Worm (Caenorhabditis elegans) whole organism, L1 larva: ENCODE results near the gene nspc-20.

Experiments used
- C04F5.9 ChIP-seq: sonication (generic microtip); optimal IDR thresholded peaks from 2 replicates; lab custom pipeline; 2016; ENCODE audit warnings: missing genetic modification characterization, missing compliant biosample characterization
- C16A3.4 ChIP-seq: fragments of 150-350 bp; optimal IDR thresholded peaks from 2 replicates; lab custom pipeline; 2014; ENCODE audit warnings: missing biosample characterization, missing genetic modification characterization
- C34B4.2 ChIP-seq: sonication (generic microtip); optimal IDR thresholded peaks from 2 replicates; lab custom pipeline; 2017; ENCODE audit warnings: mild to moderate bottlenecking, missing genetic modification characterization, missing compliant biosample characterization
- Y116A8C.19 ChIP-seq: sonication (generic microtip); optimal IDR thresholded peaks from 2 replicates; lab custom pipeline; 2016; ENCODE audit warnings: missing compliant biosample characterization, missing genetic modification characterization, borderline replicate concordance
- alr-1 ChIP-seq: fragments of 200-800 bp; sonication (Bioruptor generic); optimal IDR thresholded peaks from 2 replicates; lab custom pipeline; 2018; ENCODE audit warnings: borderline replicate concordance, mild to moderate bottlenecking, missing genetic modification characterization, missing compliant biosample characterization
- ama-1 ChIP-seq: fragments of 150-350 bp; optimal IDR thresholded peaks from 2 replicates; lab custom pipeline; 2014
- ceh-88 ChIP-seq: fragments of 200-800 bp; sonication (Bioruptor generic); IDR thresholded peaks from 2 replicates; pipeline ENCODE4 v1.3.6; 2022; ENCODE audit warnings: missing genetic modification characterization, missing compliant biosample characterization
- ceh-90 ChIP-seq: sonication (generic microtip); optimal IDR thresholded peaks from 2 replicates; lab custom pipeline; 2016; ENCODE audit warnings: missing genetic modification characterization, missing compliant biosample characterization
- ces-1 ChIP-seq: fragments of 150-350 bp; optimal IDR thresholded peaks from 2 replicates; lab custom pipeline; 2014; ENCODE audit warnings: missing biosample characterization, missing genetic modification reagents, missing genetic modification characterization
- dpl-1 ChIP-seq, 3 experiments: fragments of 150-350 bp in 2 of 3; sonication (generic microtip) in 1 of 3; optimal IDR thresholded peaks; 2 replicates each; lab custom pipeline; 2014 to 2017; ENCODE audit warnings: missing biosample characterization in 3 of 3, missing genetic modification characterization in 3 of 3, missing genetic modification reagents in 3 of 3
- efl-1 ChIP-seq, 4 experiments: fragments of 150-350 bp; optimal IDR thresholded peaks in 3 of 4; peaks in 1 of 4; 1 replicate in 1 of 4; 2 replicates in 3 of 4; lab custom pipeline; 2014; ENCODE audit warnings: missing biosample characterization in 2 of 4, missing genetic modification characterization in 2 of 4, missing genetic modification reagents in 2 of 4
- egl-13 ChIP-seq: sonication (generic microtip); optimal IDR thresholded peaks from 2 replicates; lab custom pipeline; 2016; ENCODE audit warnings: missing genotype, missing genetic modification reagents, missing genetic modification characterization, missing compliant biosample characterization
- egl-27 ChIP-seq, 2 experiments: fragments of 150-350 bp in 1 of 2; sonication (generic microtip); optimal IDR thresholded peaks; 3 replicates each; lab custom pipeline; 2017 to 2018; ENCODE audit warnings: missing biosample characterization in 2 of 2, missing genetic modification characterization in 2 of 2, missing genetic modification reagents in 2 of 2
- elt-2 ChIP-seq: sonication (generic microtip); optimal IDR thresholded peaks from 2 replicates; lab custom pipeline; 2016; ENCODE audit warnings: missing genetic modification characterization, mild to moderate bottlenecking, inconsistent platforms, missing compliant biosample characterization, missing genetic modification reagents
- elt-3 ChIP-seq, 6 experiments: fragments of 150-350 bp in 1 of 6; sonication (generic microtip); optimal IDR thresholded peaks; 2 replicates each; lab custom pipeline; 2017 to 2018; ENCODE audit warnings: missing biosample characterization in 6 of 6, missing genetic modification characterization in 6 of 6, inconsistent platforms in 1 of 6
- ets-5 ChIP-seq: fragments of 200-800 bp; sonication (Bioruptor generic); IDR thresholded peaks from 2 replicates; pipeline ENCODE4 v1.3.6; 2022; ENCODE audit warnings: missing genetic modification characterization, missing compliant biosample characterization
- fkh-10 ChIP-seq: sonication (generic microtip); optimal IDR thresholded peaks from 2 replicates; lab custom pipeline; 2017; ENCODE audit warnings: missing biosample characterization, missing genetic modification reagents, missing genetic modification characterization
- grh-1 ChIP-seq: fragments of 200-800 bp; sonication (Bioruptor generic); IDR thresholded peaks from 2 replicates; pipeline ENCODE4 v1.3.6; 2022; ENCODE audit warnings: missing genetic modification reagents, missing genetic modification characterization, missing compliant biosample characterization
- hlh-4 ChIP-seq: sonication (generic microtip); optimal IDR thresholded peaks from 2 replicates; lab custom pipeline; 2016; ENCODE audit warnings: mild to moderate bottlenecking, missing genetic modification characterization, missing compliant biosample characterization
- isw-1 ChIP-seq: fragments of 200-800 bp; sonication (Bioruptor generic); IDR thresholded peaks from 2 replicates; pipeline ENCODE4 v1.3.6; 2022; ENCODE audit warnings: missing genetic modification characterization, missing compliant biosample characterization
- lin-13 ChIP-seq: fragments of 150-350 bp; optimal IDR thresholded peaks from 2 replicates; lab custom pipeline; 2014; ENCODE audit warnings: missing biosample characterization, missing genetic modification reagents, missing genetic modification characterization
- lin-14 ChIP-seq: fragments of 200-800 bp; sonication (Bioruptor generic); optimal IDR thresholded peaks from 2 replicates; lab custom pipeline; 2018; ENCODE audit warnings: mild to moderate bottlenecking, missing genetic modification characterization, moderate library complexity, missing compliant biosample characterization
- lin-15B ChIP-seq: fragments of 150-350 bp; sonication (generic microtip); optimal IDR thresholded peaks from 3 replicates; lab custom pipeline; 2014; ENCODE audit warnings: missing biosample characterization, missing genetic modification characterization
- lin-35 ChIP-seq, 2 experiments: fragments of 150-350 bp; optimal IDR thresholded peaks; 2 replicates each; lab custom pipeline; 2014; ENCODE audit warnings: missing biosample characterization in 2 of 2, missing genetic modification characterization in 2 of 2, missing genetic modification reagents in 2 of 2
- lin-39 ChIP-seq: fragments of 150-350 bp; optimal IDR thresholded peaks from 2 replicates; lab custom pipeline; 2014; ENCODE audit warnings: missing biosample characterization, missing genetic modification reagents, missing genetic modification characterization
- mab-9 ChIP-seq: fragments of 200-800 bp; sonication (Bioruptor generic); IDR thresholded peaks from 2 replicates; pipeline ENCODE4 v1.3.6; 2022; ENCODE audit warnings: missing genetic modification reagents, missing genetic modification characterization, missing compliant biosample characterization
- mef-2 ChIP-seq: fragments of 150-350 bp; optimal IDR thresholded peaks from 2 replicates; lab custom pipeline; 2014; ENCODE audit warnings: missing biosample characterization, missing genetic modification characterization
- mep-1 ChIP-seq: fragments of 150-350 bp; optimal IDR thresholded peaks from 2 replicates; lab custom pipeline; 2014; ENCODE audit warnings: missing biosample characterization, missing genetic modification characterization
- nhr-19 ChIP-seq: fragments of 200-800 bp; sonication (Bioruptor generic); conservative IDR thresholded peaks from 2 replicates; pipeline ENCODE4 v1.3.6; 2022; ENCODE audit warnings: missing genetic modification characterization, missing compliant biosample characterization
- nhr-20 ChIP-seq: sonication (generic microtip); optimal IDR thresholded peaks from 2 replicates; lab custom pipeline; 2016; ENCODE audit warnings: mild to moderate bottlenecking, missing genetic modification characterization, missing compliant biosample characterization
- nhr-237 ChIP-seq: fragments of 150-350 bp; optimal IDR thresholded peaks from 2 replicates; lab custom pipeline; 2014; ENCODE audit warnings: missing biosample characterization, missing genetic modification characterization
- nhr-71 ChIP-seq: sonication (generic microtip); optimal IDR thresholded peaks from 2 replicates; lab custom pipeline; 2016; ENCODE audit warnings: mild to moderate bottlenecking, missing genetic modification characterization, moderate library complexity, missing compliant biosample characterization
- nhr-85 ChIP-seq: sonication (generic microtip); peaks from one replicate; lab custom pipeline; 2016; ENCODE audit warnings: missing genetic modification characterization, inconsistent platforms, missing compliant biosample characterization
- pax-3 ChIP-seq: fragments of 200-800 bp; sonication (Bioruptor generic); optimal IDR thresholded peaks from 2 replicates; lab custom pipeline; 2018; ENCODE audit warnings: mild to moderate bottlenecking, missing genetic modification characterization, moderate library complexity, missing compliant biosample characterization
- rnt-1 ChIP-seq: sonication (generic microtip); optimal IDR thresholded peaks from 2 replicates; lab custom pipeline; 2016; ENCODE audit warnings: mild to moderate bottlenecking, missing genetic modification characterization, moderate library complexity, missing compliant biosample characterization
- snpc-4 ChIP-seq: fragments of 150-350 bp; optimal IDR thresholded peaks from 2 replicates; lab custom pipeline; 2014; ENCODE audit warnings: missing biosample characterization, missing genetic modification characterization
- sptf-1 ChIP-seq: fragments of 150-350 bp; optimal IDR thresholded peaks from 2 replicates; lab custom pipeline; 2014; ENCODE audit warnings: missing biosample characterization, missing genetic modification characterization
- swsn-7 ChIP-seq: sonication (generic microtip); optimal IDR thresholded peaks from 2 replicates; lab custom pipeline; 2016; ENCODE audit warnings: missing genetic modification characterization, missing compliant biosample characterization
- tbx-2 ChIP-seq: sonication (generic microtip); optimal IDR thresholded peaks from 2 replicates; lab custom pipeline; 2016; ENCODE audit warnings: missing genetic modification characterization, missing compliant biosample characterization
- unc-130 ChIP-seq: fragments of 150-350 bp; optimal IDR thresholded peaks from 2 replicates; lab custom pipeline; 2017; ENCODE audit warnings: missing biosample characterization, missing genetic modification characterization, inconsistent platforms
- unc-30 ChIP-seq: sonication (generic microtip); optimal IDR thresholded peaks from 2 replicates; lab custom pipeline; 2017; ENCODE audit warnings: missing biosample characterization, missing genetic modification characterization
- unc-62 ChIP-seq: fragments of 150-350 bp; optimal IDR thresholded peaks from 2 replicates; lab custom pipeline; 2014; ENCODE audit warnings: missing biosample characterization, missing genetic modification reagents, missing genetic modification characterization
- unc-86 ChIP-seq: sonication (generic microtip); optimal IDR thresholded peaks from 2 replicates; lab custom pipeline; 2016; ENCODE audit warnings: missing genetic modification characterization, missing compliant biosample characterization
- xbp-1 ChIP-seq: sonication (generic microtip); optimal IDR thresholded peaks from 2 replicates; lab custom pipeline; 2016; ENCODE audit warnings: missing genetic modification characterization, missing compliant biosample characterization
- ztf-11 ChIP-seq, 2 experiments: sonication (generic microtip); optimal IDR thresholded peaks; 2 replicates each; lab custom pipeline; 2016 to 2017; ENCODE audit warnings: missing genetic modification characterization in 2 of 2, missing biosample characterization in 1 of 2, missing compliant biosample characterization in 1 of 2

Gene nspc-20

ce11 chrX:14505578-14506353 is 24.2 kb downstream of the nspc-20 start (continued):
- no peak for TF ChIP-seq unc-86 (tag; lab: Kevin White, UChicago)
- no peak for TF ChIP-seq lin-39 (tag; lab: Kevin White, UChicago)
- TF ChIP-seq isw-1 (GFP tag; lab: Robert Waterston, UW), result no peak
- TF ChIP-seq mab-9 (GFP tag; lab: Robert Waterston, UW), result no peak
- no peak for TF ChIP-seq egl-13 (tag; lab: Kevin White, UChicago)
- TF ChIP-seq lin-35 (GFP tag; optimal IDR thresholded peaks at IDR 0.05; lab: Kevin White, UChicago), result peak; percentile 1 to 61
- no peak for TF ChIP-seq alr-1 (tag; lab: Kevin White, UChicago)
- TF ChIP-seq ceh-90 (tag; lab: Kevin White, UChicago), result no peak
- TF ChIP-seq lin-15B (tag; lab: Kevin White, UChicago), result no peak
- TF ChIP-seq unc-30, result no peak
- TF ChIP-seq C34B4.2 (tag; lab: Kevin White, UChicago), result no peak
- no peak for TF ChIP-seq ces-1 (GFP tag; lab: Kevin White, UChicago)
- TF ChIP-seq ama-1, result no peak
- no peak for TF ChIP-seq lin-13 (GFP tag; lab: Kevin White, UChicago)
- TF ChIP-seq unc-130 (tag; lab: Kevin White, UChicago), result no peak
- TF ChIP-seq nhr-20 (tag; lab: Kevin White, UChicago), result peak; percentile 79
- TF ChIP-seq egl-27 (tag; optimal IDR thresholded peaks at IDR 0.05; lab: Kevin White, UChicago), result peak; percentile 30 to 51
- peak in 1 of 3 experiments; percentile 10 for TF ChIP-seq dpl-1 (GFP tag; optimal IDR thresholded peaks at IDR 0.05; lab: Kevin White, UChicago)
- TF ChIP-seq Y116A8C.19 (tag; lab: Kevin White, UChicago), result no peak
- peak; percentile 17 for TF ChIP-seq tbx-2 (tag; lab: Kevin White, UChicago)
- no peak for TF ChIP-seq sptf-1
- no peak for TF ChIP-seq xbp-1 (tag; lab: Kevin White, UChicago)
- no peak for TF ChIP-seq hlh-4
- peak; percentile 91 for TF ChIP-seq lin-14 (GFP tag; lab: Kevin White, UChicago)
- TF ChIP-seq pax-3, result no peak
- TF ChIP-seq mef-2 (tag; lab: Kevin White, UChicago), result no peak
- no peak for TF ChIP-seq ceh-88 (GFP tag; lab: Robert Waterston, UW)
- TF ChIP-seq C04F5.9 (tag; lab: Kevin White, UChicago), result no peak
- peak; percentile 57 for TF ChIP-seq swsn-7 (tag; lab: Kevin White, UChicago)
- TF ChIP-seq elt-3 (tag; optimal IDR thresholded peaks at IDR 0.05; lab: Kevin White, UChicago), result peak; percentile 26 to 98 (median 58)
- peak; percentile 73 for TF ChIP-seq nhr-19 (GFP tag; lab: Robert Waterston, UW)
- TF ChIP-seq efl-1 (optimal IDR thresholded peaks at IDR 0.05; lab: Kevin White, UChicago), result peak in 1 of 2 experiments; percentile 10
- peak in 1 of 2 experiments; percentile 93 for TF ChIP-seq efl-1 (GFP tag; optimal IDR thresholded peaks at IDR 0.05 in 1 of 2; lab: Kevin White, UChicago)
- TF ChIP-seq, all 84 proteins: peak for 30

ce11 chrX:14504551-14504902 is 25.5 kb downstream of the nspc-20 start:
- no peak for TF ChIP-seq swsn-7 (tag; lab: Kevin White, UChicago)
- no peak for TF ChIP-seq mep-1
- peak; percentile 30 for TF ChIP-seq elt-2 (tag; lab: Kevin White, UChicago)
- TF ChIP-seq lin-13 (GFP tag; lab: Kevin White, UChicago), result no peak
- TF ChIP-seq unc-62 (GFP tag; lab: Kevin White, UChicago), result no peak

- TF ChIP-seq fkh-10 (no peak), nhr-237 (tag; lab: Kevin White, UChicago) (no peak), ztf-11 (tag; optimal IDR thresholded peaks at IDR 0.05; lab: Kevin White, UChicago) (peak in 1 of 2 experiments; percentile 30), lin-14 (GFP tag; lab: Kevin White, UChicago) (peak; percentile 53), swsn-7 (tag; lab: Kevin White, UChicago) (no peak), nhr-71 (peak; percentile 52), elt-2 (tag; lab: Kevin White, UChicago) (peak; percentile 31), snpc-4 (tag; lab: Kevin White, UChicago) (no peak), unc-130 (tag; lab: Kevin White, UChicago) (peak; percentile 3), nhr-20 (tag; lab: Kevin White, UChicago) (peak; percentile 52), hlh-4 (no peak), nhr-85 (tag; lab: Kevin White, UChicago) (peak; percentile 73), grh-1 (0 out of 2 replicates have a peak, but pooled peaks have one; percentile 13), ets-5 (no peak), egl-27 (tag; optimal IDR thresholded peaks at IDR 0.05; lab: Kevin White, UChicago) (no peak), C16A3.4 (tag; lab: Kevin White, UChicago) (no peak), rnt-1 (peak; percentile 22), lin-13 (GFP tag; lab: Kevin White, UChicago) (no peak), nhr-19 (GFP tag; lab: Robert Waterston, UW) (peak; percentile 37)
Observed at ce11 chrX:14503800-14504550, 26.0 kb downstream of the nspc-20 start, which contains the start of gene M163.1. Gene M163.1, minus strand, starts transcription at chrX:14503824.
